Fruit fly (Drosophila melanogaster) whole organism, embryonic: ENCODE results near the gene CG15539.
A peak's percentile ranks its signal among the peaks of the same experiment; 100 is the strongest.

Experiments
- Adf1 ChIP-seq: fragments of 200-800 bp; sonication (Bioruptor generic); IDR thresholded peaks from 2 replicates; pipeline ENCODE4 v1.3.6; 2022; ENCODE audit warnings: missing biosample characterization, missing genetic modification characterization
- CG10209 ChIP-seq: fragments of 200-800 bp; sonication (Bioruptor generic); optimal IDR thresholded peaks from 3 replicates; lab custom pipeline; 2017; ENCODE audit warnings: missing biosample characterization, mild to moderate bottlenecking, missing genetic modification characterization, missing genetic modification reagents
- CG10462 ChIP-seq: fragments of 200-800 bp; sonication (Bioruptor generic); optimal IDR thresholded peaks from 2 replicates; lab custom pipeline; 2016; ENCODE audit warnings: missing biosample characterization, missing genetic modification characterization
- CG11085 ChIP-seq: fragments of 200-800 bp; sonication (Bioruptor generic); IDR thresholded peaks from 2 replicates; pipeline ENCODE4 v1.3.6; 2022; ENCODE audit warnings: missing biosample characterization, missing genetic modification characterization
- CG11723 ChIP-seq: fragments of 200-800 bp; sonication (Bioruptor generic); optimal IDR thresholded peaks from 2 replicates; lab custom pipeline; 2017; ENCODE audit warnings: missing biosample characterization, mild to moderate bottlenecking, missing genetic modification characterization
- CG12942 ChIP-seq: fragments of 200-800 bp; sonication (Bioruptor generic); optimal IDR thresholded peaks from 3 replicates; lab custom pipeline; 2016; ENCODE audit warnings: missing biosample characterization, missing genetic modification characterization
- CG1602 ChIP-seq: fragments of 200-800 bp; sonication (Bioruptor generic); optimal IDR thresholded peaks from 3 replicates; lab custom pipeline; 2016; ENCODE audit warnings: missing biosample characterization, missing genetic modification characterization
- CG16815 ChIP-seq: fragments of 200-800 bp; sonication (Bioruptor generic); optimal IDR thresholded peaks from 3 replicates; lab custom pipeline; 2017; ENCODE audit warnings: missing biosample characterization, mild to moderate bottlenecking, missing genetic modification characterization
- CG31441 ChIP-seq: fragments of 200-800 bp; sonication (Bioruptor generic); IDR thresholded peaks from 2 replicates; pipeline ENCODE4 v1.3.6; 2022; ENCODE audit warnings: missing biosample characterization, missing genetic modification characterization
- CG4328 ChIP-seq: fragments of 200-800 bp; sonication (Bioruptor generic); optimal IDR thresholded peaks from 3 replicates; lab custom pipeline; 2017; ENCODE audit warnings: missing biosample characterization, missing genetic modification reagents, missing genetic modification characterization
- CG4854 ChIP-seq: fragments of 200-800 bp; sonication (Bioruptor generic); optimal IDR thresholded peaks from 2 replicates; lab custom pipeline; 2016; ENCODE audit warnings: missing biosample characterization, missing genetic modification characterization, inconsistent platforms
- CG6272 ChIP-seq: fragments of 200-800 bp; sonication (Bioruptor generic); IDR thresholded peaks from 2 replicates; pipeline ENCODE4 v1.3.6; 2022; ENCODE audit warnings: missing biosample characterization, missing genetic modification characterization
- CG6654 ChIP-seq: fragments of 200-800 bp; sonication (Bioruptor generic); optimal IDR thresholded peaks from 2 replicates; lab custom pipeline; 2017; ENCODE audit warnings: missing biosample characterization, mild to moderate bottlenecking, missing genetic modification characterization
- CG6689 ChIP-seq: fragments of 200-800 bp; sonication (Bioruptor generic); IDR thresholded peaks from 2 replicates; pipeline ENCODE4 v1.3.6; 2022; ENCODE audit warnings: missing biosample characterization, missing genetic modification characterization
- CG7987 ChIP-seq: fragments of 200-800 bp; sonication (Bioruptor generic); optimal IDR thresholded peaks from 2 replicates; lab custom pipeline; 2018; ENCODE audit warnings: missing biosample characterization, mild to moderate bottlenecking, missing genetic modification characterization, moderate library complexity
- Dip2 ChIP-seq: fragments of 200-800 bp; sonication (Bioruptor generic); IDR thresholded peaks from 2 replicates; pipeline ENCODE4 v1.3.6; 2022; ENCODE audit warnings: missing biosample characterization, missing genetic modification characterization
- Fer3 ChIP-seq: fragments of 200-800 bp; sonication (Bioruptor generic); optimal IDR thresholded peaks from 2 replicates; lab custom pipeline; 2018; ENCODE audit warnings: missing biosample characterization, mild to moderate bottlenecking, missing genetic modification characterization, moderate library complexity
- Gug ChIP-seq: fragments of 200-800 bp; sonication (Bioruptor generic); IDR thresholded peaks from 4 replicates; pipeline ENCODE4 v1.3.6; 2022; ENCODE audit warnings: missing biosample characterization, missing genetic modification characterization
- H2.0 ChIP-seq: fragments of 200-800 bp; sonication (Bioruptor generic); IDR thresholded peaks from 2 replicates; pipeline ENCODE4 v1.3.6; 2022; ENCODE audit warnings: missing biosample characterization, missing genetic modification characterization
- Hr78 ChIP-seq, 2 experiments: fragments of 200-800 bp in 1 of 2; fragments of >200 bp in 1 of 2; sonication (Bioruptor generic) in 1 of 2; optimal IDR thresholded peaks; 2 replicates each; lab custom pipeline; 2017 to 2019; ENCODE audit warnings: missing biosample characterization in 2 of 2, missing genetic modification characterization in 2 of 2, mild to moderate bottlenecking in 1 of 2, moderate library complexity in 1 of 2
- Lpt ChIP-seq: fragments of >200 bp; optimal IDR thresholded peaks from 2 replicates; lab custom pipeline; 2018; ENCODE audit warnings: missing biosample characterization, missing genetic modification characterization
- abd-A ChIP-seq: fragments of 200-800 bp; sonication (Bioruptor generic); optimal IDR thresholded peaks from 3 replicates; lab custom pipeline; 2019; ENCODE audit warnings: missing biosample characterization, mild to moderate bottlenecking, missing genetic modification characterization, moderate library complexity
- bbx ChIP-seq: fragments of 200-800 bp; sonication (Bioruptor generic); IDR thresholded peaks from 2 replicates; pipeline ENCODE4 v1.3.6; 2022; ENCODE audit warnings: missing biosample characterization, missing genetic modification characterization; ENCODE audit not compliant: partially characterized antibody
- chif ChIP-seq, 2 experiments: fragments of 200-800 bp; sonication (Bioruptor generic); optimal IDR thresholded peaks; 3 replicates each; lab custom pipeline; 2016; ENCODE audit warnings: missing biosample characterization in 2 of 2, missing genetic modification characterization in 2 of 2
- crp ChIP-seq, 2 experiments: fragments of 200-800 bp; sonication (Bioruptor generic); optimal IDR thresholded peaks; 2 replicates in 1 of 2; 3 replicates in 1 of 2; lab custom pipeline; 2017; ENCODE audit warnings: missing biosample characterization in 2 of 2, missing genetic modification characterization in 2 of 2, mild to moderate bottlenecking in 1 of 2, moderate library complexity in 1 of 2
- dati ChIP-seq: fragments of 200-800 bp; sonication (Bioruptor generic); IDR thresholded peaks from 2 replicates; pipeline ENCODE4 v1.3.6; 2022; ENCODE audit warnings: missing biosample characterization, missing genetic modification characterization
- en ChIP-seq: fragments of 200-800 bp; sonication (Bioruptor generic); optimal IDR thresholded peaks from 2 replicates; lab custom pipeline; 2016; ENCODE audit warnings: missing biosample characterization, missing genetic modification characterization
- esg ChIP-seq: fragments of 200-800 bp; sonication (Bioruptor generic); conservative IDR thresholded peaks from 2 replicates; pipeline ENCODE4 v1.3.6; 2022; ENCODE audit warnings: missing biosample characterization, missing genetic modification characterization
- eyg ChIP-seq: fragments of 200-800 bp; sonication (Bioruptor generic); optimal IDR thresholded peaks from 3 replicates; lab custom pipeline; 2016; ENCODE audit warnings: missing biosample characterization, missing genetic modification characterization
- ftz-f1 ChIP-seq: fragments of 200-800 bp; sonication (Bioruptor generic); optimal IDR thresholded peaks from 2 replicates; lab custom pipeline; 2016; ENCODE audit warnings: missing biosample characterization, missing genetic modification characterization
- gsb ChIP-seq: fragments of 200-800 bp; sonication (Bioruptor generic); IDR thresholded peaks from 2 replicates; pipeline ENCODE4 v1.3.6; 2022; ENCODE audit warnings: missing biosample characterization, missing genetic modification characterization
- jigr1 ChIP-seq: fragments of 200-800 bp; sonication (Bioruptor generic); IDR thresholded peaks from 3 replicates; pipeline ENCODE4 v1.3.6; 2022; ENCODE audit warnings: missing biosample characterization, missing genetic modification characterization
- kay ChIP-seq: fragments of 200-800 bp; sonication (Bioruptor generic); optimal IDR thresholded peaks from 2 replicates; lab custom pipeline; 2016; ENCODE audit warnings: missing biosample characterization, missing genetic modification characterization
- ken ChIP-seq: fragments of 200-800 bp; sonication (Bioruptor generic); IDR thresholded peaks from 3 replicates; pipeline ENCODE4 v1.3.6; 2022; ENCODE audit warnings: missing biosample characterization, missing genetic modification characterization
- klu ChIP-seq: fragments of 200-800 bp; sonication (Bioruptor generic); IDR thresholded peaks from 2 replicates; pipeline ENCODE4 v1.3.6; 2022; ENCODE audit warnings: missing biosample characterization, missing genetic modification characterization
- lov ChIP-seq, 2 experiments: fragments of 200-800 bp in 1 of 2; fragments of >200 bp in 1 of 2; sonication (Bioruptor generic) in 1 of 2; IDR thresholded peaks in 1 of 2; optimal IDR thresholded peaks in 1 of 2; 2 replicates in 1 of 2; 3 replicates in 1 of 2; pipeline versions ENCODE4 v1.3.6 to Lab custom; 2017 to 2022; ENCODE audit warnings: missing biosample characterization in 1 of 2, missing genetic modification characterization in 1 of 2
- mirr ChIP-seq: fragments of 200-800 bp; sonication (Bioruptor generic); optimal IDR thresholded peaks from 3 replicates; lab custom pipeline; 2018; ENCODE audit warnings: missing biosample characterization, mild to moderate bottlenecking, missing genetic modification characterization
- nmo ChIP-seq: fragments of 200-800 bp; sonication (Bioruptor generic); optimal IDR thresholded peaks from 2 replicates; lab custom pipeline; 2018; ENCODE audit warnings: missing biosample characterization, mild to moderate bottlenecking, missing genetic modification characterization, moderate library complexity
- pb ChIP-seq: fragments of 200-800 bp; sonication (Bioruptor generic); optimal IDR thresholded peaks from 3 replicates; lab custom pipeline; 2016; ENCODE audit warnings: missing biosample characterization, missing genetic modification characterization
- row ChIP-seq: fragments of 200-800 bp; sonication (Bioruptor generic); IDR thresholded peaks from 3 replicates; pipeline ENCODE4 v1.3.6; 2022; ENCODE audit warnings: missing biosample characterization, missing genetic modification characterization
- sd ChIP-seq: fragments of 200-800 bp; sonication (Bioruptor generic); optimal IDR thresholded peaks from 3 replicates; lab custom pipeline; 2018; ENCODE audit warnings: missing biosample characterization, mild to moderate bottlenecking, missing genetic modification characterization, moderate library complexity
- sens ChIP-seq: fragments of 200-800 bp; sonication (Bioruptor generic); peaks from one replicate; lab custom pipeline; 2016; ENCODE audit warnings: missing biosample characterization, missing genetic modification characterization
- sna ChIP-seq: fragments of 200-800 bp; sonication (Bioruptor generic); IDR thresholded peaks from 2 replicates; pipeline ENCODE4 v1.3.6; 2022; ENCODE audit warnings: missing biosample characterization, missing genetic modification characterization; ENCODE audit not compliant: partially characterized antibody
- tap ChIP-seq: fragments of 200-800 bp; optimal IDR thresholded peaks from 3 replicates; lab custom pipeline; 2019; ENCODE audit warnings: missing biosample characterization, mild to moderate bottlenecking, missing genetic modification characterization, moderate library complexity
- tna ChIP-seq: fragments of 200-800 bp; sonication (Bioruptor generic); IDR thresholded peaks from 2 replicates; pipeline ENCODE4 v1.3.6; 2022; ENCODE audit warnings: missing biosample characterization, missing genetic modification characterization; ENCODE audit not compliant: partially characterized antibody
- tup ChIP-seq: fragments of 200-800 bp; sonication (Bioruptor generic); optimal IDR thresholded peaks from 2 replicates; lab custom pipeline; 2016; ENCODE audit warnings: missing biosample characterization, mild to moderate bottlenecking, missing genetic modification characterization, moderate library complexity
- usp ChIP-seq: fragments of >200 bp; optimal IDR thresholded peaks from 2 replicates; lab custom pipeline; 2017; ENCODE audit warnings: missing biosample characterization, missing genetic modification characterization
- vvl ChIP-seq: fragments of 200-800 bp; sonication (Bioruptor generic); IDR thresholded peaks from 2 replicates; pipeline ENCODE4 v1.3.6; 2022; ENCODE audit warnings: missing biosample characterization, missing genetic modification characterization
- wor ChIP-seq: fragments of 200-800 bp; sonication (Bioruptor generic); IDR thresholded peaks from 2 replicates; pipeline ENCODE4 v1.3.6; 2022; ENCODE audit warnings: missing biosample characterization, missing genetic modification characterization
- zf30C ChIP-seq: fragments of 200-800 bp; sonication (Bioruptor generic); optimal IDR thresholded peaks from 3 replicates; lab custom pipeline; 2018; ENCODE audit warnings: missing biosample characterization, mild to moderate bottlenecking, missing genetic modification characterization

Gene CG15539

dm6 chr3R:30531989-30532653, 26.3 kb downstream of the CG15539 start, which contains the start of gene tmod (continued):
- TF ChIP-seq tap (tag; lab: Kevin White, UChicago) (peak; percentile 46), sd (no peak), bbx (GFP tag; lab: Robert Waterston, UW) (peak; percentile 35; the same call in 1 of the 2 replicates), vvl (GFP tag; lab: Robert Waterston, UW) (peak; percentile 32; the same call in 1 of the 2 replicates), CG6689 (GFP tag; lab: Robert Waterston, UW) (peak; percentile 52), CG11723 (GFP tag; lab: Kevin White, UChicago) (peak; percentile 39), CG12942 (peak; percentile 27), CG31441 (GFP tag; lab: Robert Waterston, UW) (peak; percentile 55), gsb (GFP tag; lab: Robert Waterston, UW) (no peak), dati (GFP tag; lab: Robert Waterston, UW) (no peak; the same call in 1 of the 2 replicates), eyg (GFP tag; lab: Kevin White, UChicago) (no peak), H2.0 (0 out of 2 replicates have a peak, but pooled peaks have one; percentile 39), sna (GFP tag; lab: Robert Waterston, UW) (no peak), tup (GFP tag; lab: Kevin White, UChicago) (no peak), ftz-f1 (GFP tag; lab: Kevin White, UChicago) (peak; percentile 36), CG16815 (GFP tag; lab: Kevin White, UChicago) (peak; percentile 18), abd-A (no peak), crp (GFP tag; optimal IDR thresholded peaks at IDR 0.05; lab: Kevin White, UChicago) (no peak), Dip2 (GFP tag; lab: Robert Waterston, UW) (no peak), klu (no peak), ken (peak; percentile 66; the same call in 2 of the 3 replicates), en (GFP tag; lab: Kevin White, UChicago) (peak; percentile 30), chif (GFP tag; optimal IDR thresholded peaks at IDR 0.05; lab: Kevin White, UChicago) (peak; percentile 27 to 56), row (GFP tag; lab: Robert Waterston, UW) (peak; percentile 71), esg (GFP tag; lab: Robert Waterston, UW) (peak; percentile 34; the same call in 1 of the 2 replicates), Adf1 (GFP tag; lab: Robert Waterston, UW) (peak; percentile 82), pb (no peak), jigr1 (GFP tag; lab: Robert Waterston, UW) (no peak), Lpt (GFP tag; lab: Kevin White, UChicago) (no peak), CG10209 (GFP tag; lab: Kevin White, UChicago) (peak; percentile 41), CG6654 (peak; percentile 33), usp (no peak), kay (GFP tag; lab: Kevin White, UChicago) (no peak), CG10462 (GFP tag; lab: Kevin White, UChicago) (no peak), lov (optimal IDR thresholded peaks at IDR 0.05; lab: Kevin White, UChicago) (no peak), lov (GFP tag; IDR thresholded peaks at IDR 0.05; lab: Robert Waterston, UW) (no peak), sens (GFP tag; lab: Kevin White, UChicago) (peak; percentile 91), Gug (GFP tag; lab: Robert Waterston, UW) (no peak), nmo (GFP tag; lab: Kevin White, UChicago) (peak; percentile 72), Fer3 (peak; percentile 35), CG4328 (GFP tag; lab: Kevin White, UChicago) (no peak), wor (GFP tag; lab: Robert Waterston, UW) (no peak), zf30C (GFP tag; lab: Kevin White, UChicago) (peak; percentile 32), CG6272 (GFP tag; lab: Robert Waterston, UW) (no peak), CG4854 (GFP tag; lab: Kevin White, UChicago) (no peak), tna (GFP tag; lab: Robert Waterston, UW) (no peak), mirr (GFP tag; lab: Kevin White, UChicago) (peak; percentile 32), CG7987 (GFP tag; lab: Kevin White, UChicago) (no peak), CG1602 (GFP tag; lab: Kevin White, UChicago) (peak; percentile 5), Hr78 (GFP tag; optimal IDR thresholded peaks at IDR 0.05; lab: Kevin White, UChicago) (no peak), CG11085 (GFP tag; lab: Robert Waterston, UW) (no peak)
